Fruit fly (Drosophila melanogaster): ENCODE measurements around the gene Dlip1.

Dlip1 gene

dm6 chrX:9120828-9121754, 37.3 kb upstream of the Dlip1 start (continued):
- TF ChIP-seq CG6276 (GFP tag; optimal IDR thresholded peaks at IDR 0.05): peak; percentile 23
- peak; percentile 50; the same call in 1 of the 3 replicates for TF ChIP-seq eg (GFP tag; IDR thresholded peaks at IDR 0.05)
- no peak for TF ChIP-seq net (GFP tag; optimal IDR thresholded peaks at IDR 0.05)
- peak; percentile 80 for TF ChIP-seq svp (GFP tag)
- TF ChIP-seq Sox14 (GFP tag; optimal IDR thresholded peaks at IDR 0.05): peak; percentile 40
- TF ChIP-seq CG1621 (tag; optimal IDR thresholded peaks at IDR 0.05): no peak
- peak; percentile 34 for TF ChIP-seq pdm3 (GFP tag; optimal IDR thresholded peaks at IDR 0.05)
- peak; percentile 60 for TF ChIP-seq CG15336 (GFP tag; IDR thresholded peaks at IDR 0.05)
- TF ChIP-seq CG34406 (GFP tag; optimal IDR thresholded peaks at IDR 0.05): peak; percentile 8
- no peak for TF ChIP-seq CG3032 (tag; optimal IDR thresholded peaks at IDR 0.05)
- TF ChIP-seq lz (GFP tag; optimal IDR thresholded peaks at IDR 0.05): peak; percentile 35
- peak; percentile 45 for TF ChIP-seq Hr39 (GFP tag; optimal IDR thresholded peaks at IDR 0.05)
- TF ChIP-seq Sox15 (GFP tag; optimal IDR thresholded peaks at IDR 0.05): no peak
- no peak for TF ChIP-seq Lpt (GFP tag; optimal IDR thresholded peaks at IDR 0.05)
- TF ChIP-seq acj6 (GFP tag; optimal IDR thresholded peaks at IDR 0.05): peak; percentile 18
- peak; percentile 27 for TF ChIP-seq CG32006 (GFP tag; optimal IDR thresholded peaks at IDR 0.05)
- no peak for TF ChIP-seq Gug (GFP tag; IDR thresholded peaks at IDR 0.05)
- peak; percentile 38 for TF ChIP-seq Smox (GFP tag; optimal IDR thresholded peaks at IDR 0.05)
- peak; percentile 44 for TF ChIP-seq cyc (GFP tag; optimal IDR thresholded peaks at IDR 0.05)
- peak; percentile 1 for TF ChIP-seq achi (GFP tag; optimal IDR thresholded peaks at IDR 0.05)
- no peak for TF ChIP-seq ss (GFP tag; optimal IDR thresholded peaks at IDR 0.05)
- TF ChIP-seq CG4318 (GFP tag; optimal IDR thresholded peaks at IDR 0.05): no peak
- peak; percentile 9 for TF ChIP-seq CG6808 (GFP tag; optimal IDR thresholded peaks at IDR 0.05)
- TF ChIP-seq esn (GFP tag; optimal IDR thresholded peaks at IDR 0.05): peak; percentile 44
- no peak for TF ChIP-seq CG8319 (GFP tag; optimal IDR thresholded peaks at IDR 0.05)
- TF ChIP-seq CG10631 (GFP tag; optimal IDR thresholded peaks at IDR 0.05): peak; percentile 31
- TF ChIP-seq CG8632 (GFP tag; optimal IDR thresholded peaks at IDR 0.05): no peak
- peak; percentile 46 for TF ChIP-seq Hr4 (GFP tag; optimal IDR thresholded peaks at IDR 0.05)
- TF ChIP-seq CG6792 (GFP tag; optimal IDR thresholded peaks at IDR 0.05): peak; percentile 4
- peak; percentile 30 for TF ChIP-seq CG10669 (GFP tag; optimal IDR thresholded peaks at IDR 0.05)
- no peak for TF ChIP-seq CG11294 (GFP tag; IDR thresholded peaks at IDR 0.05)
- no peak for TF ChIP-seq fd59A (GFP tag; optimal IDR thresholded peaks at IDR 0.05)
- peak; percentile 35 for TF ChIP-seq OdsH (GFP tag; optimal IDR thresholded peaks at IDR 0.05)
- peak; percentile 18 for TF ChIP-seq spab (GFP tag; optimal IDR thresholded peaks at IDR 0.05)
- TF ChIP-seq Eip78C (GFP tag): peak; percentile 83
- no peak for TF ChIP-seq dac (GFP tag; optimal IDR thresholded peaks at IDR 0.05)

dm6 chrX:9122492-9122891, 35.9 kb upstream of the Dlip1 start:
- peak in 1 of 2 experiments; percentile 19 for TF ChIP-seq ss (GFP tag; optimal IDR thresholded peaks at IDR 0.05)
- TF ChIP-seq CG6808 (GFP tag; optimal IDR thresholded peaks at IDR 0.05): no peak
- TF ChIP-seq Eip78C (GFP tag): peak; percentile 54
- TF ChIP-seq Gug (GFP tag; IDR thresholded peaks at IDR 0.05): no peak

dm6 chrX:9127264-9128011, 31.0 kb upstream of the Dlip1 start:
- TF ChIP-seq Eip75B (GFP tag; optimal IDR thresholded peaks at IDR 0.05) (no peak), CG15336 (GFP tag; IDR thresholded peaks at IDR 0.05) (peak; percentile 35; the same call in 1 of the 2 replicates), eg (GFP tag; IDR thresholded peaks at IDR 0.05) (peak; percentile 48; the same call in 1 of the 3 replicates), CG32006 (GFP tag; optimal IDR thresholded peaks at IDR 0.05) (peak; percentile 41), Hr4 (GFP tag; optimal IDR thresholded peaks at IDR 0.05) (peak; percentile 22), Eip78C (GFP tag) (peak; percentile 11), CG6792 (GFP tag; optimal IDR thresholded peaks at IDR 0.05) (no peak), vri (GFP tag; optimal IDR thresholded peaks at IDR 0.05) (no peak), esn (GFP tag; optimal IDR thresholded peaks at IDR 0.05) (no peak), dac (GFP tag; optimal IDR thresholded peaks at IDR 0.05) (no peak)
